Fruit fly (Drosophila melanogaster) whole organism, embryonic: ENCODE results near the gene moody.

ENCODE experiments used
- C15 ChIP-seq: fragments of 200-800 bp; sonication (Bioruptor generic); IDR thresholded peaks from 3 replicates; pipeline ENCODE4 v1.3.6; 2022; ENCODE audit warnings: missing biosample characterization, missing genetic modification characterization
- CG13775 ChIP-seq: fragments of 200-800 bp; sonication (Bioruptor generic); optimal IDR thresholded peaks from 3 replicates; lab custom pipeline; 2017; ENCODE audit warnings: missing biosample characterization, mild to moderate bottlenecking, missing genetic modification characterization
- CG14050 ChIP-seq: fragments of 200-800 bp; sonication (Bioruptor generic); IDR thresholded peaks from 3 replicates; pipeline ENCODE4 v1.3.6; 2022; ENCODE audit warnings: missing biosample characterization, missing genetic modification characterization
- CG14860 ChIP-seq: fragments of 200-800 bp; sonication (Bioruptor generic); IDR thresholded peaks from 3 replicates; pipeline ENCODE4 v1.3.6; 2022; ENCODE audit warnings: missing biosample characterization, missing genetic modification characterization; ENCODE audit not compliant: partially characterized antibody
- CG17359 ChIP-seq: fragments of 200-800 bp; sonication (Bioruptor generic); optimal IDR thresholded peaks from 3 replicates; lab custom pipeline; 2018; ENCODE audit warnings: missing biosample characterization, mild to moderate bottlenecking, missing genetic modification characterization, moderate library complexity
- CG17361 ChIP-seq: fragments of 200-800 bp; sonication (Bioruptor generic); IDR thresholded peaks from 3 replicates; pipeline ENCODE4 v1.3.6; 2022; ENCODE audit warnings: missing biosample characterization, missing genetic modification characterization
- CG2875 ChIP-seq: fragments of 200-800 bp; sonication (Bioruptor generic); optimal IDR thresholded peaks from 2 replicates; lab custom pipeline; 2017; ENCODE audit warnings: missing biosample characterization, mild to moderate bottlenecking, missing genetic modification characterization, missing genetic modification reagents
- CG4707 ChIP-seq: fragments of 200-800 bp; sonication (Bioruptor generic); optimal IDR thresholded peaks from 2 replicates; lab custom pipeline; 2018; ENCODE audit warnings: missing biosample characterization, mild to moderate bottlenecking, missing genetic modification characterization, moderate library complexity
- CG5180 ChIP-seq: fragments of 200-800 bp; sonication (Bioruptor generic); optimal IDR thresholded peaks from 3 replicates; lab custom pipeline; 2017; ENCODE audit warnings: missing biosample characterization, missing genetic modification characterization, mild to moderate bottlenecking, moderate library complexity, missing genetic modification reagents
- CG6689 ChIP-seq: fragments of 200-800 bp; sonication (Bioruptor generic); IDR thresholded peaks from 2 replicates; pipeline ENCODE4 v1.3.6; 2022; ENCODE audit warnings: missing biosample characterization, missing genetic modification characterization
- CG6791 ChIP-seq: fragments of 200-800 bp; sonication (Bioruptor generic); IDR thresholded peaks from 3 replicates; pipeline ENCODE4 v1.3.6; 2022; ENCODE audit warnings: missing biosample characterization, missing genetic modification characterization; ENCODE audit not compliant: partially characterized antibody
- CG7556 ChIP-seq: fragments of 200-800 bp; sonication (Bioruptor generic); optimal IDR thresholded peaks from 2 replicates; lab custom pipeline; 2017; ENCODE audit warnings: missing biosample characterization, mild to moderate bottlenecking, missing genetic modification characterization
- CG9727 ChIP-seq: fragments of 200-800 bp; sonication (Bioruptor generic); optimal IDR thresholded peaks from 3 replicates; lab custom pipeline; 2017; ENCODE audit warnings: missing biosample characterization, mild to moderate bottlenecking, missing genetic modification characterization
- CG9876 ChIP-seq: fragments of 200-800 bp; sonication (Bioruptor generic); optimal IDR thresholded peaks from 2 replicates; lab custom pipeline; 2016; ENCODE audit warnings: missing biosample characterization, missing genetic modification characterization
- Camta ChIP-seq: fragments of 200-800 bp; sonication (Bioruptor generic); optimal IDR thresholded peaks from 2 replicates; lab custom pipeline; 2016; ENCODE audit warnings: missing biosample characterization, missing genetic modification characterization
- Dek ChIP-seq: fragments of 200-800 bp; sonication (Bioruptor generic); optimal IDR thresholded peaks from 3 replicates; lab custom pipeline; 2019; ENCODE audit warnings: missing biosample characterization, mild to moderate bottlenecking, missing genetic modification characterization, moderate library complexity
- Doc3 ChIP-seq: fragments of 200-800 bp; sonication (Bioruptor generic); IDR thresholded peaks from 3 replicates; pipeline ENCODE4 v1.3.6; 2022; ENCODE audit warnings: missing biosample characterization, missing genetic modification characterization; ENCODE audit not compliant: partially characterized antibody
- Fer2 ChIP-seq: fragments of 200-800 bp; sonication (Bioruptor generic); optimal IDR thresholded peaks from 2 replicates; lab custom pipeline; 2018; ENCODE audit warnings: missing biosample characterization, mild to moderate bottlenecking, missing genetic modification characterization, moderate library complexity
- HLH4C ChIP-seq: fragments of 200-800 bp; sonication (Bioruptor generic); IDR thresholded peaks from 3 replicates; pipeline ENCODE4 v1.3.6; 2022; ENCODE audit warnings: missing biosample characterization, missing genetic modification characterization; ENCODE audit not compliant: partially characterized antibody
- HmgZ ChIP-seq: fragments of 200-800 bp; sonication (Bioruptor generic); optimal IDR thresholded peaks from 2 replicates; lab custom pipeline; 2018; ENCODE audit warnings: missing biosample characterization, mild to moderate bottlenecking, missing genetic modification characterization
- Hr51 ChIP-seq, 2 experiments: fragments of 200-800 bp; sonication (Bioruptor generic); optimal IDR thresholded peaks; 2 replicates in 1 of 2; 3 replicates in 1 of 2; lab custom pipeline; 2016 to 2018; ENCODE audit warnings: missing biosample characterization in 2 of 2, missing genetic modification characterization in 2 of 2, mild to moderate bottlenecking in 1 of 2, moderate library complexity in 1 of 2
- Mes4 ChIP-seq: fragments of 200-800 bp; sonication (Bioruptor generic); optimal IDR thresholded peaks from 2 replicates; lab custom pipeline; 2016; ENCODE audit warnings: missing biosample characterization, missing genetic modification characterization
- Sry-δ ChIP-seq: fragments of 200-800 bp; sonication (Bioruptor generic); optimal IDR thresholded peaks from 2 replicates; lab custom pipeline; 2016; ENCODE audit warnings: missing biosample characterization, missing genetic modification characterization
- ash1 ChIP-seq: fragments of 200-800 bp; sonication (Bioruptor generic); optimal IDR thresholded peaks from 2 replicates; lab custom pipeline; 2018; ENCODE audit warnings: missing biosample characterization, mild to moderate bottlenecking, missing genetic modification characterization
- bigmax ChIP-seq: fragments of 200-800 bp; sonication (Bioruptor generic); optimal IDR thresholded peaks from 2 replicates; lab custom pipeline; 2018; ENCODE audit warnings: missing biosample characterization, mild to moderate bottlenecking, missing genetic modification characterization
- chif ChIP-seq, 2 experiments: fragments of 200-800 bp; sonication (Bioruptor generic); optimal IDR thresholded peaks; 3 replicates each; lab custom pipeline; 2016; ENCODE audit warnings: missing biosample characterization in 2 of 2, missing genetic modification characterization in 2 of 2
- corto ChIP-seq: fragments of 200-800 bp; sonication (Bioruptor generic); optimal IDR thresholded peaks from 2 replicates; lab custom pipeline; 2016; ENCODE audit warnings: missing biosample characterization, mild to moderate bottlenecking, missing genetic modification characterization, moderate library complexity
- danr ChIP-seq: fragments of 200-800 bp; sonication (Bioruptor generic); IDR thresholded peaks from 2 replicates; pipeline ENCODE4 v1.3.6; 2022; ENCODE audit warnings: missing biosample characterization, missing genetic modification characterization
- disco-r ChIP-seq: fragments of 200-800 bp; sonication (Bioruptor generic); optimal IDR thresholded peaks from 2 replicates; lab custom pipeline; 2016; ENCODE audit warnings: missing biosample characterization, missing genetic modification characterization
- ftz-f1 ChIP-seq: fragments of 200-800 bp; sonication (Bioruptor generic); optimal IDR thresholded peaks from 2 replicates; lab custom pipeline; 2016; ENCODE audit warnings: missing biosample characterization, missing genetic modification characterization
- gce ChIP-seq: fragments of 200-800 bp; sonication (Bioruptor generic); IDR thresholded peaks from 3 replicates; pipeline ENCODE4 v1.3.6; 2022; ENCODE audit warnings: missing biosample characterization, missing genetic modification characterization
- gcm2 ChIP-seq: fragments of 200-800 bp; sonication (Bioruptor generic); optimal IDR thresholded peaks from 2 replicates; lab custom pipeline; 2016; ENCODE audit warnings: missing biosample characterization, missing genetic modification characterization
- gfzf ChIP-seq: fragments of 200-800 bp; sonication (Bioruptor generic); optimal IDR thresholded peaks from 2 replicates; lab custom pipeline; 2016; ENCODE audit warnings: missing biosample characterization, mild to moderate bottlenecking, missing genetic modification characterization, moderate library complexity
- gsb-n ChIP-seq: fragments of 200-800 bp; sonication (Bioruptor generic); optimal IDR thresholded peaks from 3 replicates; lab custom pipeline; 2018; ENCODE audit warnings: missing biosample characterization, mild to moderate bottlenecking, missing genetic modification characterization
- kah ChIP-seq: fragments of 200-800 bp; sonication (Bioruptor generic); optimal IDR thresholded peaks from 2 replicates; lab custom pipeline; 2018; ENCODE audit warnings: missing biosample characterization, mild to moderate bottlenecking, missing genetic modification characterization
- klu ChIP-seq: fragments of 200-800 bp; sonication (Bioruptor generic); IDR thresholded peaks from 2 replicates; pipeline ENCODE4 v1.3.6; 2022; ENCODE audit warnings: missing biosample characterization, missing genetic modification characterization
- pnt ChIP-seq: fragments of 200-800 bp; sonication (Bioruptor generic); optimal IDR thresholded peaks from 3 replicates; lab custom pipeline; 2016; ENCODE audit warnings: missing biosample characterization, missing genetic modification characterization
- sens ChIP-seq: fragments of 200-800 bp; sonication (Bioruptor generic); peaks from one replicate; lab custom pipeline; 2016; ENCODE audit warnings: missing biosample characterization, missing genetic modification characterization
- sima ChIP-seq: fragments of 200-800 bp; sonication (Bioruptor generic); optimal IDR thresholded peaks from 2 replicates; lab custom pipeline; 2016; ENCODE audit warnings: missing biosample characterization, missing genetic modification characterization
- sqz ChIP-seq: fragments of 200-800 bp; sonication (Bioruptor generic); optimal IDR thresholded peaks from 3 replicates; lab custom pipeline; 2018; ENCODE audit warnings: missing biosample characterization, mild to moderate bottlenecking, missing genetic modification characterization
- tin ChIP-seq: fragments of 200-800 bp; sonication (Bioruptor generic); optimal IDR thresholded peaks from 3 replicates; lab custom pipeline; 2016; ENCODE audit warnings: missing biosample characterization, missing genetic modification characterization
- trem ChIP-seq: fragments of 200-800 bp; optimal IDR thresholded peaks from 3 replicates; lab custom pipeline; 2019; ENCODE audit warnings: missing biosample characterization, mild to moderate bottlenecking, missing genetic modification characterization, moderate library complexity
- vfl ChIP-seq: fragments of 200-800 bp; sonication (Bioruptor generic); optimal IDR thresholded peaks from 2 replicates; lab custom pipeline; 2016; ENCODE audit warnings: missing biosample characterization, missing genetic modification characterization

Gene moody

dm6 chrX:2075846-2076377 is 26.0 kb upstream of the moody start, which contains the start of gene CG4045 (continued):
- TF ChIP-seq CG7556 (GFP tag; lab: Kevin White, UChicago) (no peak), Sry-δ (GFP tag; lab: Kevin White, UChicago) (no peak), ftz-f1 (GFP tag; lab: Kevin White, UChicago) (no peak), Fer2 (tag; lab: Kevin White, UChicago) (no peak), danr (GFP tag; lab: Robert Waterston, UW) (no peak), tin (GFP tag; lab: Kevin White, UChicago) (no peak), pnt (no peak), CG17359 (tag; lab: Kevin White, UChicago) (no peak), Doc3 (GFP tag; lab: Robert Waterston, UW) (no peak), trem (tag; lab: Kevin White, UChicago) (no peak), gcm2 (GFP tag; lab: Kevin White, UChicago) (no peak), CG9727 (no peak), klu (GFP tag; lab: Robert Waterston, UW) (no peak), kah (GFP tag; lab: Kevin White, UChicago) (no peak), HmgZ (tag; lab: Kevin White, UChicago) (no peak), gfzf (GFP tag; lab: Kevin White, UChicago) (peak; percentile 43), CG17361 (GFP tag; lab: Robert Waterston, UW) (0 out of 3 replicates have a peak, but pooled peaks have one; percentile 21), Dek (no peak), vfl (no peak), corto (GFP tag; lab: Kevin White, UChicago) (no peak), CG2875 (no peak), ash1 (GFP tag; lab: Kevin White, UChicago) (no peak), CG14860 (GFP tag; lab: Robert Waterston, UW) (no peak), CG13775 (no peak), chif (GFP tag; optimal IDR thresholded peaks at IDR 0.05; lab: Kevin White, UChicago) (no peak), CG14050 (GFP tag; lab: Robert Waterston, UW) (no peak), gce (GFP tag; lab: Robert Waterston, UW) (no peak), sens (GFP tag; lab: Kevin White, UChicago) (peak; percentile 73), Hr51 (GFP tag; optimal IDR thresholded peaks at IDR 0.05; lab: Kevin White, UChicago) (peak in 1 of 2 experiments; percentile 15), Mes4 (GFP tag; lab: Kevin White, UChicago) (no peak), CG5180 (no peak), HLH4C (GFP tag; lab: Robert Waterston, UW) (no peak), CG6689 (0 out of 2 replicates have a peak, but pooled peaks have one; percentile 24), gsb-n (tag; lab: Kevin White, UChicago) (no peak), disco-r (GFP tag; lab: Kevin White, UChicago) (no peak), CG4707 (GFP tag; lab: Kevin White, UChicago) (no peak), bigmax (GFP tag; lab: Kevin White, UChicago) (no peak), CG6791 (GFP tag; lab: Robert Waterston, UW) (no peak), Camta (no peak), CG9876 (GFP tag; lab: Kevin White, UChicago) (no peak), sima (GFP tag; lab: Kevin White, UChicago) (no peak), sqz (no peak), C15 (no peak)
